Fruit fly (Drosophila melanogaster) whole organism, embryonic: Measurements from ENCODE around the gene CG10208.

Experiments used
- Asciz ChIP-seq: fragments of 200-800 bp; sonication (Bioruptor generic); optimal IDR thresholded peaks from 2 replicates; lab custom pipeline; 2017; ENCODE audit warnings: missing biosample characterization, mild to moderate bottlenecking, missing genetic modification characterization, missing genetic modification reagents
- BEAF-32 ChIP-seq: fragments of 200-800 bp; sonication (Bioruptor generic); optimal IDR thresholded peaks from 3 replicates; lab custom pipeline; 2017; ENCODE audit warnings: missing biosample characterization, missing genetic modification characterization, mild to moderate bottlenecking, moderate library complexity, missing genetic modification reagents
- CG10209 ChIP-seq: fragments of 200-800 bp; sonication (Bioruptor generic); optimal IDR thresholded peaks from 3 replicates; lab custom pipeline; 2017; ENCODE audit warnings: missing biosample characterization, mild to moderate bottlenecking, missing genetic modification characterization, missing genetic modification reagents
- CG10565 ChIP-seq: fragments of 200-800 bp; sonication (Bioruptor generic); optimal IDR thresholded peaks from 3 replicates; lab custom pipeline; 2016; ENCODE audit warnings: missing biosample characterization, mild to moderate bottlenecking, missing genetic modification characterization
- CG10654 ChIP-seq: fragments of 200-800 bp; sonication (Bioruptor generic); optimal IDR thresholded peaks from 2 replicates; lab custom pipeline; 2016; ENCODE audit warnings: missing biosample characterization, missing genetic modification characterization
- CG11560 ChIP-seq: fragments of 200-800 bp; sonication (Bioruptor generic); IDR thresholded peaks from 3 replicates; pipeline ENCODE4 v1.3.6; 2022; ENCODE audit warnings: missing biosample characterization, missing genetic modification characterization
- CG12155 ChIP-seq: fragments of 200-800 bp; sonication (Bioruptor generic); optimal IDR thresholded peaks from 3 replicates; lab custom pipeline; 2016; ENCODE audit warnings: missing biosample characterization, missing genetic modification characterization
- CG12219 ChIP-seq: fragments of 200-800 bp; sonication (Bioruptor generic); optimal IDR thresholded peaks from 3 replicates; lab custom pipeline; 2018; ENCODE audit warnings: missing biosample characterization, mild to moderate bottlenecking, missing genetic modification characterization
- CG1647 ChIP-seq: fragments of 200-800 bp; sonication (Bioruptor generic); optimal IDR thresholded peaks from 3 replicates; lab custom pipeline; 2016; ENCODE audit warnings: missing biosample characterization, missing genetic modification characterization
- CG16779 ChIP-seq: fragments of 200-800 bp; sonication (Bioruptor generic); IDR thresholded peaks from 2 replicates; pipeline ENCODE4 v1.3.6; 2022; ENCODE audit warnings: missing biosample characterization, missing genetic modification characterization
- CG17612 ChIP-seq: fragments of 200-800 bp; sonication (Bioruptor generic); IDR thresholded peaks from 2 replicates; pipeline ENCODE4 v1.3.6; 2022; ENCODE audit warnings: missing biosample characterization, missing genetic modification characterization
- CG18619 ChIP-seq: fragments of 200-800 bp; sonication (Bioruptor generic); optimal IDR thresholded peaks from 3 replicates; lab custom pipeline; 2017; ENCODE audit warnings: missing biosample characterization, mild to moderate bottlenecking, missing genetic modification characterization
- CG2712 ChIP-seq: fragments of 200-800 bp; optimal IDR thresholded peaks from 3 replicates; lab custom pipeline; 2019; ENCODE audit warnings: missing biosample characterization, mild to moderate bottlenecking, missing genetic modification characterization, moderate library complexity
- CG3281 ChIP-seq: fragments of 200-800 bp; sonication (Bioruptor generic); optimal IDR thresholded peaks from 3 replicates; lab custom pipeline; 2017; ENCODE audit warnings: missing biosample characterization, mild to moderate bottlenecking, missing genetic modification characterization
- CG4282 ChIP-seq: fragments of 200-800 bp; sonication (Bioruptor generic); optimal IDR thresholded peaks from 2 replicates; lab custom pipeline; 2016; ENCODE audit warnings: missing biosample characterization, missing genetic modification characterization
- CG5245 ChIP-seq: fragments of 200-800 bp; sonication (Bioruptor generic); optimal IDR thresholded peaks from 3 replicates; lab custom pipeline; 2016; ENCODE audit warnings: missing biosample characterization, missing genetic modification characterization
- CG7372 ChIP-seq: fragments of 200-800 bp; sonication (Bioruptor generic); IDR thresholded peaks from 2 replicates; pipeline ENCODE4 v1.3.6; 2022; ENCODE audit warnings: missing biosample characterization, missing genetic modification characterization
- CG8388 ChIP-seq: fragments of 200-800 bp; sonication (Bioruptor generic); optimal IDR thresholded peaks from 2 replicates; lab custom pipeline; 2019; ENCODE audit warnings: missing biosample characterization, mild to moderate bottlenecking, missing genetic modification characterization, moderate library complexity
- CkIIα-i1 ChIP-seq: fragments of 200-800 bp; sonication (Bioruptor generic); IDR thresholded peaks from 2 replicates; pipeline ENCODE4 v1.3.6; 2022; ENCODE audit warnings: missing biosample characterization, missing genetic modification characterization
- Fer3 ChIP-seq: fragments of 200-800 bp; sonication (Bioruptor generic); optimal IDR thresholded peaks from 2 replicates; lab custom pipeline; 2018; ENCODE audit warnings: missing biosample characterization, mild to moderate bottlenecking, missing genetic modification characterization, moderate library complexity
- H15 ChIP-seq: fragments of 200-800 bp; sonication (Bioruptor generic); IDR thresholded peaks from 3 replicates; pipeline ENCODE4 v1.3.6; 2022; ENCODE audit warnings: missing biosample characterization, missing genetic modification characterization
- HLH3B ChIP-seq: fragments of 200-800 bp; sonication (Bioruptor generic); IDR thresholded peaks from 2 replicates; pipeline ENCODE4 v1.3.6; 2022; ENCODE audit warnings: missing biosample characterization, missing genetic modification characterization
- HmgD ChIP-seq: fragments of 200-800 bp; sonication (Bioruptor generic); optimal IDR thresholded peaks from 3 replicates; lab custom pipeline; 2016; ENCODE audit warnings: missing biosample characterization, missing genetic modification characterization
- Hmx ChIP-seq: fragments of 200-800 bp; sonication (Bioruptor generic); optimal IDR thresholded peaks from 2 replicates; lab custom pipeline; 2016; ENCODE audit warnings: missing biosample characterization, missing genetic modification characterization
- Mad ChIP-seq: fragments of 200-800 bp; sonication (Bioruptor generic); optimal IDR thresholded peaks from 2 replicates; lab custom pipeline; 2016; ENCODE audit warnings: missing biosample characterization, missing genetic modification characterization
- Neu2 ChIP-seq: fragments of 200-800 bp; sonication (Bioruptor generic); optimal IDR thresholded peaks from 3 replicates; lab custom pipeline; 2016; ENCODE audit warnings: missing biosample characterization, missing genetic modification characterization, borderline replicate concordance
- Nf-YA ChIP-seq: fragments of 200-800 bp; sonication (Bioruptor generic); IDR thresholded peaks from 2 replicates; pipeline ENCODE4 v1.3.6; 2022; ENCODE audit warnings: missing biosample characterization, missing genetic modification characterization
- Scr ChIP-seq: fragments of 200-800 bp; sonication (Bioruptor generic); IDR thresholded peaks from 2 replicates; pipeline ENCODE4 v1.3.6; 2022; ENCODE audit warnings: missing biosample characterization, missing genetic modification characterization; ENCODE audit not compliant: partially characterized antibody
- Sry-δ ChIP-seq: fragments of 200-800 bp; sonication (Bioruptor generic); optimal IDR thresholded peaks from 2 replicates; lab custom pipeline; 2016; ENCODE audit warnings: missing biosample characterization, missing genetic modification characterization
- YL-1 ChIP-seq: fragments of 200-800 bp; sonication (Bioruptor generic); optimal IDR thresholded peaks from 3 replicates; lab custom pipeline; 2017; ENCODE audit warnings: missing biosample characterization, mild to moderate bottlenecking, missing genetic modification characterization
- ap ChIP-seq: fragments of 200-800 bp; sonication (Bioruptor generic); IDR thresholded peaks from 2 replicates; pipeline ENCODE4 v1.3.6; 2022; ENCODE audit warnings: missing biosample characterization, missing genetic modification characterization
- bigmax ChIP-seq: fragments of 200-800 bp; sonication (Bioruptor generic); optimal IDR thresholded peaks from 2 replicates; lab custom pipeline; 2018; ENCODE audit warnings: missing biosample characterization, mild to moderate bottlenecking, missing genetic modification characterization
- crc ChIP-seq: fragments of 200-800 bp; sonication (Bioruptor generic); optimal IDR thresholded peaks from 2 replicates; lab custom pipeline; 2016; ENCODE audit warnings: missing biosample characterization, missing genetic modification characterization
- fd96Cb ChIP-seq: fragments of 200-800 bp; sonication (Bioruptor generic); optimal IDR thresholded peaks from 2 replicates; lab custom pipeline; 2018; ENCODE audit warnings: missing biosample characterization, mild to moderate bottlenecking, missing genetic modification characterization, moderate library complexity
- ftz-f1 ChIP-seq: fragments of 200-800 bp; sonication (Bioruptor generic); optimal IDR thresholded peaks from 2 replicates; lab custom pipeline; 2016; ENCODE audit warnings: missing biosample characterization, missing genetic modification characterization
- fu2 ChIP-seq: fragments of 200-800 bp; sonication (Bioruptor generic); optimal IDR thresholded peaks from 2 replicates; lab custom pipeline; 2016; ENCODE audit warnings: missing biosample characterization, missing genetic modification characterization
- gcm2 ChIP-seq: fragments of 200-800 bp; sonication (Bioruptor generic); optimal IDR thresholded peaks from 2 replicates; lab custom pipeline; 2016; ENCODE audit warnings: missing biosample characterization, missing genetic modification characterization
- gfzf ChIP-seq: fragments of 200-800 bp; sonication (Bioruptor generic); optimal IDR thresholded peaks from 2 replicates; lab custom pipeline; 2016; ENCODE audit warnings: missing biosample characterization, mild to moderate bottlenecking, missing genetic modification characterization, moderate library complexity
- gsb ChIP-seq: fragments of 200-800 bp; sonication (Bioruptor generic); IDR thresholded peaks from 2 replicates; pipeline ENCODE4 v1.3.6; 2022; ENCODE audit warnings: missing biosample characterization, missing genetic modification characterization
- gt ChIP-seq: fragments of 200-800 bp; sonication (Bioruptor generic); IDR thresholded peaks from 2 replicates; pipeline ENCODE4 v1.3.6; 2022; ENCODE audit warnings: missing biosample characterization, missing genetic modification characterization
- ind ChIP-seq: fragments of 200-800 bp; sonication (Bioruptor generic); optimal IDR thresholded peaks from 3 replicates; lab custom pipeline; 2016; ENCODE audit warnings: missing biosample characterization, missing genetic modification characterization
- luna ChIP-seq: fragments of 200-800 bp; sonication (Bioruptor generic); optimal IDR thresholded peaks from 2 replicates; lab custom pipeline; 2016; ENCODE audit warnings: missing biosample characterization, missing genetic modification characterization
- p53 ChIP-seq: fragments of 200-800 bp; sonication (Bioruptor generic); optimal IDR thresholded peaks from 2 replicates; lab custom pipeline; 2016; ENCODE audit warnings: missing biosample characterization, missing genetic modification characterization
- ro ChIP-seq: fragments of 200-800 bp; sonication (Bioruptor generic); IDR thresholded peaks from 2 replicates; pipeline ENCODE4 v1.3.6; 2022; ENCODE audit warnings: missing biosample characterization, missing genetic modification characterization
- slp2 ChIP-seq: fragments of 200-800 bp; sonication (Bioruptor generic); optimal IDR thresholded peaks from 2 replicates; lab custom pipeline; 2016; ENCODE audit warnings: missing biosample characterization, missing genetic modification characterization
- twi ChIP-seq: fragments of 200-800 bp; optimal IDR thresholded peaks from 2 replicates; lab custom pipeline; 2019; ENCODE audit warnings: missing biosample characterization, mild to moderate bottlenecking, missing genetic modification characterization, moderate library complexity
- unpg ChIP-seq: fragments of 200-800 bp; sonication (Bioruptor generic); optimal IDR thresholded peaks from 3 replicates; lab custom pipeline; 2018; ENCODE audit warnings: missing biosample characterization, mild to moderate bottlenecking, missing genetic modification characterization, moderate library complexity
- wdn ChIP-seq: fragments of 200-800 bp; sonication (Bioruptor generic); IDR thresholded peaks from 2 replicates; pipeline ENCODE4 v1.3.6; 2022; ENCODE audit warnings: missing biosample characterization, missing genetic modification characterization
- wek ChIP-seq: fragments of 200-800 bp; sonication (Bioruptor generic); optimal IDR thresholded peaks from 3 replicates; lab custom pipeline; 2018; ENCODE audit warnings: missing biosample characterization, mild to moderate bottlenecking, missing genetic modification characterization, moderate library complexity
- zen2 ChIP-seq: fragments of 200-800 bp; sonication (Bioruptor generic); IDR thresholded peaks from 3 replicates; pipeline ENCODE4 v1.3.6; 2022; ENCODE audit warnings: missing biosample characterization, missing genetic modification characterization; ENCODE audit not compliant: partially characterized antibody
- zfh1 ChIP-seq: fragments of 200-800 bp; sonication (Bioruptor generic); IDR thresholded peaks from 3 replicates; pipeline ENCODE4 v1.3.6; 2022; ENCODE audit warnings: missing biosample characterization, missing genetic modification characterization

Gene CG10208

DNA sequence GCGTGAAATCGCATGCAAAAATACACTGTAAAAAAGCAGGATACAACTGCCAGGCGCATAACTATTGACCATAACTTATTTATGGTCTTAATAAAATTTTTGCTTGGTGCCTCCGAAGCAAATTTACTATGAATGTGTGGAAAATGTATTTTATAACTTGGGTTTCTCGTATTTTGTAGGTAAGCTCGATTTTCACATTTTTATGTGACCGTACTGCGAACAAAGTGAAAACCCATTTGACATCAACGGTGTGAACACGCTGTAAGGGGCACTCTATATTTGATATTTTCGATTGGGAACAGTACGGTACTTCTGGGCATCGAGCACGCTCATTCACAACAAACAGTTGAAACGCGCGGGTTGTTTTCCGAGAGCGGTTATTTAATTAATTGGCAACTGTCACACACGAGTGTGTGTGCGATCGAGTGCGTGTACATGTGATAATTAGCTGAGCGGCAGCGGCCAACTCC is 7.6 kb upstream of the CG10208 start, which contains the start of the genes Nup98-96 and mbc (continued):
- TF ChIP-seq CG18619 (GFP tag; lab: Kevin White, UChicago) = peak; percentile 81
- TF ChIP-seq p53 = peak; percentile 91
- peak; percentile 72 for TF ChIP-seq Fer3 (tag; lab: Kevin White, UChicago)
- peak; percentile 78 for TF ChIP-seq fd96Cb (tag; lab: Kevin White, UChicago)
- TF ChIP-seq ind (GFP tag; lab: Kevin White, UChicago) = peak; percentile 89
- TF ChIP-seq ap (GFP tag; lab: Robert Waterston, UW) = peak; percentile 33; the same call in 1 of the 2 replicates
- peak; percentile 44 for TF ChIP-seq Asciz (GFP tag; lab: Kevin White, UChicago)
- peak; percentile 89 for TF ChIP-seq CG1647 (GFP tag; lab: Kevin White, UChicago)
- peak; percentile 80 for TF ChIP-seq BEAF-32 (GFP tag; lab: Kevin White, UChicago)
- TF ChIP-seq wdn (GFP tag; lab: Robert Waterston, UW) = peak; percentile 45; the same call in 1 of the 2 replicates
- peak; percentile 86 for TF ChIP-seq Mad (GFP tag; lab: Kevin White, UChicago)
- peak; percentile 74 for TF ChIP-seq Neu2 (GFP tag; lab: Kevin White, UChicago)
- TF ChIP-seq zen2 (GFP tag; lab: Robert Waterston, UW) = no peak
- peak; percentile 63 for TF ChIP-seq CG5245
- peak; percentile 82 for TF ChIP-seq unpg (GFP tag; lab: Kevin White, UChicago)
- TF ChIP-seq CG17612 (GFP tag; lab: Robert Waterston, UW) = no peak
- TF ChIP-seq CG16779 (GFP tag; lab: Robert Waterston, UW) = no peak
- TF ChIP-seq ro (GFP tag; lab: Robert Waterston, UW) = no peak
- TF ChIP-seq CG4282 (GFP tag; lab: Kevin White, UChicago) = peak; percentile 59
- peak; percentile 30 for TF ChIP-seq ftz-f1 (GFP tag; lab: Kevin White, UChicago)
- TF ChIP-seq CG8388 = peak; percentile 60
- TF ChIP-seq crc = peak; percentile 70
- peak; percentile 78 for TF ChIP-seq Sry-δ (GFP tag; lab: Kevin White, UChicago)
- TF ChIP-seq CG10209 (GFP tag; lab: Kevin White, UChicago) = peak; percentile 84
- TF ChIP-seq gt (GFP tag; lab: Robert Waterston, UW) = peak; percentile 50
- TF ChIP-seq gcm2 (GFP tag; lab: Kevin White, UChicago) = peak; percentile 86
- TF ChIP-seq CG3281 (GFP tag; lab: Kevin White, UChicago) = peak; percentile 75
- no peak for TF ChIP-seq Nf-YA (GFP tag; lab: Robert Waterston, UW)
- TF ChIP-seq gfzf = peak; percentile 99
- TF ChIP-seq wek = peak; percentile 93
- TF ChIP-seq luna (GFP tag; lab: Kevin White, UChicago) = peak; percentile 83
- peak; percentile 89 for TF ChIP-seq CG12155 (GFP tag; lab: Kevin White, UChicago)
- TF ChIP-seq HLH3B (GFP tag; lab: Robert Waterston, UW) = peak; percentile 83
- TF ChIP-seq CG10565 (GFP tag; lab: Kevin White, UChicago) = peak; percentile 6
- TF ChIP-seq YL-1 (GFP tag; lab: Kevin White, UChicago) = peak; percentile 93
- TF ChIP-seq Scr = peak; percentile 42
- 0 out of 2 replicates have a peak, but pooled peaks have one; percentile 28 for TF ChIP-seq gsb (GFP tag; lab: Robert Waterston, UW)
- TF ChIP-seq Hmx = no peak
- 0 out of 2 replicates have a peak, but pooled peaks have one; percentile 34 for TF ChIP-seq CkIIα-i1
- TF ChIP-seq CG2712 (tag; lab: Kevin White, UChicago) = peak; percentile 90
- peak; percentile 81 for TF ChIP-seq H15 (GFP tag; lab: Robert Waterston, UW)
- TF ChIP-seq slp2 = peak; percentile 90
- TF ChIP-seq CG10654 = peak; percentile 81
- TF ChIP-seq twi (tag; lab: Kevin White, UChicago) = peak; percentile 74
- TF ChIP-seq CG12219 (GFP tag; lab: Kevin White, UChicago) = peak; percentile 68
- TF ChIP-seq fu2 (GFP tag; lab: Kevin White, UChicago) = peak; percentile 93
- peak; percentile 81 for TF ChIP-seq CG11560 (tag; lab: Robert Waterston, UW)
- peak; percentile 70; the same call in 2 of the 3 replicates for TF ChIP-seq zfh1 (GFP tag; lab: Robert Waterston, UW)
- TF ChIP-seq HmgD (GFP tag; lab: Kevin White, UChicago) = peak; percentile 96
- TF ChIP-seq CG7372 (GFP tag; lab: Robert Waterston, UW) = peak; percentile 82
- no peak for TF ChIP-seq bigmax (GFP tag; lab: Kevin White, UChicago)
